Fruit fly (Drosophila melanogaster): Measurements from ENCODE around the gene CG7523.

The CG7523 gene

DNA sequence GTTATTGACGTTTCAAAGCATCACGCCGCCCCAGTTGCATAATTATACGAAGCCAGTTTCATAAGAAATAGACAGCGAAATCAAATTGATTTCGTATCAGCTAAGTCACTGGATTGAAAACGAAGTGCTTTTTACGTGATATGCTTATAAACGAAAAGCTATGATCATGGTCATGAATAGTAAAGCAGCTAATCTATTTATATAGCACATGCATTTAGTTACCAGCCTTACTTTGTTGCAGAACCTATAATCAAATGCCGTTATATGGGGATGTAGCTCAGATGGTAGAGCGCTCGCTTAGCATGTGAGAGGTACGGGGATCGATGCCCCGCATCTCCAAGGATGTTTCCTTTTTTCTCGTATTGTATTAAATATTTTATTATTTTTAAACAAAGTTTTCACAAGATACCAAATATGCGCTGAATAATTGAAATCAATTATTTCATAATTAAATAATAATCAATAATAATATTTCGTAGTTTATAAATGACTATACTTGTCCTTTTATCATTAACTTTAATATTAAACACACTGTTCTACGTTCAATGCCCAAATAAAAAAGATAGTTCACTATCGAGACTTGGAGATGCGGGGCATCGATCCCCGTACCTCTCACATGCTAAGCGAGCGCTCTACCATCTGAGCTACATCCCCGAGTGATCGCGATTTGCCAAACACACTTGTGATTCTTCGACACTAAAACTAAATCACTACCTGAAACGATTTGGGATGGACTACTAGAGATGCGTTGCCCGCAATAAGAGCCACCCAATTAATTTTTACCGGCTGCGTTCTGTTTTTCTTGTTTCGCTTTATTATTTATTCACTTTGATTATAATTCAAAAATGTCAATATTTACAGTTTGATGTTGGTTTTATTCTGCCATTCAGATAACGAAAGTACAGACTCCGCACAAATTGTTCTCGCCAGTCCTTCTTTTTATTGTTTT lies 24.3 kb downstream of the CG7523 start (continued):
- TF ChIP-seq Med (GFP tag) (peak; percentile 66), bbx (GFP tag; IDR thresholded peaks at IDR 0.05; ENCODE audit: partially characterized antibody) (peak; percentile 69), CG2120 (GFP tag; optimal IDR thresholded peaks at IDR 0.05) (peak; percentile 12), CG34376 (GFP tag; optimal IDR thresholded peaks at IDR 0.05) (peak; percentile 78), Poxn (GFP tag; IDR thresholded peaks at IDR 0.05) (no peak), inv (GFP tag; IDR thresholded peaks at IDR 0.05; ENCODE audit: partially characterized antibody) (peak; percentile 41; the same call in 1 of the 2 replicates), hb (GFP tag; IDR thresholded peaks at IDR 0.05; ENCODE audit: partially characterized antibody) (peak; percentile 60; the same call in 1 of the 3 replicates), slbo (GFP tag; IDR thresholded peaks at IDR 0.05) (peak; percentile 34; the same call in 1 of the 2 replicates), vnd (GFP tag; IDR thresholded peaks at IDR 0.05; ENCODE audit: partially characterized antibody) (peak; percentile 63; the same call in 2 of the 3 replicates), sob (GFP tag; IDR thresholded peaks at IDR 0.05) (peak; percentile 37; the same call in 1 of the 2 replicates), CG13624 (GFP tag; optimal IDR thresholded peaks at IDR 0.05) (peak; percentile 33), H15 (GFP tag; IDR thresholded peaks at IDR 0.05) (no peak), amos (GFP tag; IDR thresholded peaks at IDR 0.05; ENCODE audit: partially characterized antibody) (peak; percentile 76), ap (GFP tag; IDR thresholded peaks at IDR 0.05) (no peak), CG8359 (GFP tag; optimal IDR thresholded peaks at IDR 0.05; ENCODE audit: borderline replicate concordance) (no peak), CG3995 (GFP tag; optimal IDR thresholded peaks at IDR 0.05) (peak; percentile 75), CG16813 (GFP tag; IDR thresholded peaks at IDR 0.05; ENCODE audit: partially characterized antibody) (peak; percentile 86), Opbp (GFP tag; IDR thresholded peaks at IDR 0.05; ENCODE audit: partially characterized antibody) (peak; percentile 70), Doc3 (GFP tag; IDR thresholded peaks at IDR 0.05; ENCODE audit: partially characterized antibody) (no peak), dan (GFP tag; IDR thresholded peaks at IDR 0.05) (no peak), CG7745 (tag; optimal IDR thresholded peaks at IDR 0.05) (no peak), z (GFP tag; IDR thresholded peaks at IDR 0.05) (0 out of 3 replicates have a peak, but pooled peaks have one; percentile 21), CG17829 (tag; optimal IDR thresholded peaks at IDR 0.05) (no peak), CG2199 (GFP tag; IDR thresholded peaks at IDR 0.05) (0 out of 3 replicates have a peak, but pooled peaks have one; percentile 7), fd102C (GFP tag; optimal IDR thresholded peaks at IDR 0.05) (peak; percentile 54), mld (GFP tag; IDR thresholded peaks at IDR 0.05; ENCODE audit: partially characterized antibody) (peak; percentile 63; the same call in 2 of the 3 replicates), Optix (GFP tag; IDR thresholded peaks at IDR 0.05) (no peak), kni (GFP tag; optimal IDR thresholded peaks at IDR 0.05) (peak; percentile 6), row (GFP tag; IDR thresholded peaks at IDR 0.05) (peak; percentile 58; the same call in 2 of the 3 replicates), CG6791 (GFP tag; IDR thresholded peaks at IDR 0.05; ENCODE audit: partially characterized antibody) (peak; percentile 78), ro (GFP tag; IDR thresholded peaks at IDR 0.05) (no peak), Rfx (GFP tag; IDR thresholded peaks at IDR 0.05) (peak; percentile 39; the same call in 1 of the 2 replicates), ATbp (GFP tag; optimal IDR thresholded peaks at IDR 0.05) (no peak), CG18476 (GFP tag; optimal IDR thresholded peaks at IDR 0.05) (no peak), tna (GFP tag; IDR thresholded peaks at IDR 0.05; ENCODE audit: partially characterized antibody) (peak; percentile 59; the same call in 1 of the 2 replicates), Dfd (GFP tag; optimal IDR thresholded peaks at IDR 0.05) (no peak), CG32532 (GFP tag; IDR thresholded peaks at IDR 0.05) (no peak), pros (GFP tag; optimal IDR thresholded peaks at IDR 0.05) (peak; percentile 19), tll (GFP tag; optimal IDR thresholded peaks at IDR 0.05) (peak in 1 of 2 experiments; percentile 36), CG2712 (tag; optimal IDR thresholded peaks at IDR 0.05) (peak; percentile 9), sens (GFP tag) (peak; percentile 88), CG13287 (GFP tag; IDR thresholded peaks at IDR 0.05; ENCODE audit: partially characterized antibody) (peak; percentile 39; the same call in 1 of the 2 replicates), CG8478 (optimal IDR thresholded peaks at IDR 0.05) (no peak), Dll (GFP tag; IDR thresholded peaks at IDR 0.05; ENCODE audit: partially characterized antibody) (peak; percentile 55; the same call in 2 of the 4 replicates), ato (GFP tag; IDR thresholded peaks at IDR 0.05; ENCODE audit: partially characterized antibody) (peak; percentile 65; the same call in 1 of the 2 replicates), eve (GFP tag; optimal IDR thresholded peaks at IDR 0.05) (peak in 1 of 2 experiments; percentile 11)
